Worm (Caenorhabditis elegans) whole organism, L4/young adult: Measurements from ENCODE around the gene E02H1.5.

Source experiments
- dao-5 ChIP-seq: sonication (generic microtip); optimal IDR thresholded peaks from 2 replicates; lab custom pipeline; 2016; ENCODE audit warnings: missing genotype, missing genetic modification characterization, moderate library complexity, missing compliant biosample characterization
- him-1 ChIP-seq: sonication (generic microtip); optimal IDR thresholded peaks from 2 replicates; lab custom pipeline; 2016; ENCODE audit warnings: missing genotype, missing genetic modification reagents, missing genetic modification characterization, missing compliant biosample characterization

- TF ChIP-seq him-1 (tag; lab: Kevin White, UChicago): no peak
- no peak for TF ChIP-seq dao-5 (tag; lab: Kevin White, UChicago)
Measured at ce11 chrII:9605954-9606353, 10.9 kb downstream of the E02H1.5 start.
